Worm (Caenorhabditis elegans): ENCODE data around the gene bgal-2.

The bgal-2 gene

DNA sequence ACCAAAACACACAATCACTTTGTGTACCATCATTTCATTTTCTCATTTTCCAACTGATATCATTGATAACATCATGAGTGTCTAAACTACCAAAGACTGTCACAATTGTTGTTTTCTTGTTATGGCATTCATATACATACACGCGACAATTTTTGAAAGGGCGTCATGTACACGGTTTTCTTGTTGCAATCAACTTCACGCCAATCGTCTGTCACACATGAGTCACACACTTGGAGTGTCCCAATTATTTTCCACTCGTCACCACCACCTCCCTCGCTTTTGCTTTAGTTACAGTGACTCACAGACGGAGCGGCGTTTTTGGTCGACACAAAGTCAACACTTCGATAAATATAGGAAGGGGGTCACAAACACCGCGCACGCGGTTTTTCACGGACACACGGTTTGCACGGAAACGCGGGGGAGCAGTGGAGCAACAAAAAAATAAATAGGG, 36.3 kb upstream of the bgal-2 start:
- TF ChIP-seq C34F6.9 (tag; optimal IDR thresholded peaks at IDR 0.05) (no peak), Y55F3AM.14 (GFP tag; optimal IDR thresholded peaks at IDR 0.05) (no peak), skn-1 (tag; optimal IDR thresholded peaks at IDR 0.05) (no peak), aly-2 (tag; optimal IDR thresholded peaks at IDR 0.05) (no peak), nhr-129 (tag; optimal IDR thresholded peaks at IDR 0.05) (peak; percentile 78), fos-1 (tag; optimal IDR thresholded peaks at IDR 0.05) (peak; percentile 79), ama-1 (optimal IDR thresholded peaks at IDR 0.05) (no peak), dmd-4 (tag; optimal IDR thresholded peaks at IDR 0.05) (no peak), blmp-1 (tag; optimal IDR thresholded peaks at IDR 0.05; ENCODE audit: insufficient read depth) (peak; percentile 0), ztf-11 (tag; optimal IDR thresholded peaks at IDR 0.05) (no peak), crh-2 (tag; optimal IDR thresholded peaks at IDR 0.05) (peak; percentile 50), R02D3.7 (tag; optimal IDR thresholded peaks at IDR 0.05) (no peak), nhr-23 (tag; optimal IDR thresholded peaks at IDR 0.05) (no peak), ZK546.5 (tag; optimal IDR thresholded peaks at IDR 0.05) (no peak), lin-39 (tag; optimal IDR thresholded peaks at IDR 0.05) (no peak), nhr-21 (tag; optimal IDR thresholded peaks at IDR 0.05) (peak; percentile 23), nhr-77 (tag; optimal IDR thresholded peaks at IDR 0.05) (no peak), ztf-4 (tag; optimal IDR thresholded peaks at IDR 0.05) (no peak), lsy-2 (tag; optimal IDR thresholded peaks at IDR 0.05) (peak in 1 of 2 experiments; percentile 20), alr-1 (tag; optimal IDR thresholded peaks at IDR 0.05) (no peak), ceh-82 (tag; optimal IDR thresholded peaks at IDR 0.05) (no peak), lin-13 (GFP tag; optimal IDR thresholded peaks at IDR 0.05) (no peak), elt-1 (tag; optimal IDR thresholded peaks at IDR 0.05) (no peak), nhr-25 (tag; optimal IDR thresholded peaks at IDR 0.05) (no peak), snpc-4 (tag; optimal IDR thresholded peaks at IDR 0.05) (no peak), mab-5 (tag; optimal IDR thresholded peaks at IDR 0.05) (no peak), gmeb-1 (tag; optimal IDR thresholded peaks at IDR 0.05) (peak; percentile 8), nhr-11 (tag; optimal IDR thresholded peaks at IDR 0.05) (no peak), elt-3 (tag; optimal IDR thresholded peaks at IDR 0.05) (no peak), ceh-16 (tag; optimal IDR thresholded peaks at IDR 0.05) (no peak), nhr-237 (tag; optimal IDR thresholded peaks at IDR 0.05) (no peak), F13H6.1 (tag; optimal IDR thresholded peaks at IDR 0.05) (peak; percentile 55), sma-3 (GFP tag; optimal IDR thresholded peaks at IDR 0.05) (peak; percentile 87), egl-27 (tag; optimal IDR thresholded peaks at IDR 0.05) (no peak), sma-9 (GFP tag; optimal IDR thresholded peaks at IDR 0.05) (peak; percentile 71), sma-9 (tag; optimal IDR thresholded peaks at IDR 0.05) (no peak), unc-62 (GFP tag; optimal IDR thresholded peaks at IDR 0.05) (no peak), ztf-1 (GFP tag; conservative IDR thresholded peaks at IDR 0.05) (no peak), mbf-1 (tag; optimal IDR thresholded peaks at IDR 0.05) (no peak), lin-11 (tag; optimal IDR thresholded peaks at IDR 0.05) (no peak), nhr-12 (tag; optimal IDR thresholded peaks at IDR 0.05) (no peak), zag-1 (tag; optimal IDR thresholded peaks at IDR 0.05) (no peak), mdl-1 (tag; optimal IDR thresholded peaks at IDR 0.05) (peak; percentile 76 to 83), nhr-6 (tag; optimal IDR thresholded peaks at IDR 0.05) (no peak), unc-55 (GFP tag; optimal IDR thresholded peaks at IDR 0.05) (no peak), sem-4 (tag; optimal IDR thresholded peaks at IDR 0.05) (no peak), nhr-10 (tag; optimal IDR thresholded peaks at IDR 0.05) (no peak), peb-1 (tag; optimal IDR thresholded peaks at IDR 0.05) (no peak), unc-39 (tag; optimal IDR thresholded peaks at IDR 0.05) (no peak)
